Worm (Caenorhabditis elegans) whole organism, L4/young adult: Measurements from ENCODE around the gene K08E5.5.

Experiments used
- W03F9.2 ChIP-seq: fragments of 150-350 bp; optimal IDR thresholded peaks from 2 replicates; lab custom pipeline; 2014; ENCODE audit warnings: missing biosample characterization, missing genetic modification characterization
- dao-5 ChIP-seq: sonication (generic microtip); optimal IDR thresholded peaks from 2 replicates; lab custom pipeline; 2016; ENCODE audit warnings: missing genotype, missing genetic modification characterization, moderate library complexity, missing compliant biosample characterization
- him-1 ChIP-seq: sonication (generic microtip); optimal IDR thresholded peaks from 2 replicates; lab custom pipeline; 2016; ENCODE audit warnings: missing genotype, missing genetic modification reagents, missing genetic modification characterization, missing compliant biosample characterization

DNA sequence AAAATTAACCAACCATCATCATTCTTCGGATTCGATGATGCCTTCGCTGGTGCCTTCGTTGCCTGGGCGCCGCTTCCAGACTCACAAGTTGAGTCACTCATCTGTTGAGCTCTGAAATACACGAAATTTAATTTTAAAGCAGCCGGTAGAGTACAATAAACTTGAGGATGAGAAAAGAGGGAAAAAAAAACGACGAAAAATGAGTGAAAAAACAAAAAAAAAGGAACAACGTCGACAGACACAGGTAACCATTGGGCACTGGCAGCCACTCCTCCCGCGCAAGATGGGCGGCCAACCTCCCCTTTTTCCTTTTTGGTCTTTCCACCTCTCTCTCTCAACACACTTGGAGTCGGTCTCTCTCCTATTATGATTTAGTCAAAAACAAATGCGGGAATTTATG is 13.6 kb downstream of the K08E5.5 start, which contains the start of gene K08E5.1:
- TF ChIP-seq him-1 (tag; lab: Kevin White, UChicago) (no peak), dao-5 (tag; lab: Kevin White, UChicago) (no peak), W03F9.2 (tag; lab: Kevin White, UChicago) (no peak)
